Worm (Caenorhabditis elegans) whole organism, L3 larva: ENCODE measurements around the gene C07G3.15.
A peak's percentile ranks its signal among the peaks of the same experiment; 100 is the strongest.

Experiments used
- ama-1 ChIP-seq: fragments of 150-350 bp; optimal IDR thresholded peaks from 2 replicates; lab custom pipeline; 2018
- ceh-16 ChIP-seq: sonication (generic microtip); optimal IDR thresholded peaks from 2 replicates; lab custom pipeline; 2017; ENCODE audit warnings: missing biosample characterization, missing genetic modification characterization
- ceh-28 ChIP-seq: fragments of 150-350 bp; optimal IDR thresholded peaks from 2 replicates; lab custom pipeline; 2014; ENCODE audit warnings: missing biosample characterization, missing genetic modification reagents, missing genetic modification characterization
- ceh-9 ChIP-seq: sonication (generic microtip); optimal IDR thresholded peaks from 2 replicates; lab custom pipeline; 2018; ENCODE audit warnings: missing biosample characterization, missing genetic modification characterization
- daf-12 ChIP-seq: fragments of 150-350 bp; optimal IDR thresholded peaks from 2 replicates; lab custom pipeline; 2014; ENCODE audit warnings: missing biosample characterization, missing genetic modification reagents, missing genetic modification characterization
- egl-27 ChIP-seq: sonication (generic microtip); optimal IDR thresholded peaks from 4 replicates; lab custom pipeline; 2017; ENCODE audit warnings: missing biosample characterization, missing genetic modification reagents, missing genetic modification characterization
- elt-1 ChIP-seq: fragments of 150-350 bp; optimal IDR thresholded peaks from 2 replicates; lab custom pipeline; 2014; ENCODE audit warnings: missing biosample characterization, missing genetic modification characterization
- elt-2 ChIP-seq: sonication (generic microtip); optimal IDR thresholded peaks from 2 replicates; lab custom pipeline; 2016; ENCODE audit warnings: missing genetic modification reagents, mild to moderate bottlenecking, missing genetic modification characterization, missing compliant biosample characterization
- fkh-10 ChIP-seq: sonication (generic microtip); optimal IDR thresholded peaks from 2 replicates; lab custom pipeline; 2017; ENCODE audit warnings: missing biosample characterization, missing genetic modification reagents, missing genetic modification characterization
- fkh-2 ChIP-seq: fragments of 150-350 bp; optimal IDR thresholded peaks from 2 replicates; lab custom pipeline; 2014; ENCODE audit warnings: missing biosample characterization, missing genetic modification reagents, missing genetic modification characterization
- fos-1 ChIP-seq: fragments of 150-350 bp; optimal IDR thresholded peaks from 2 replicates; lab custom pipeline; 2014; ENCODE audit warnings: missing biosample characterization, missing genetic modification characterization
- hmg-11 ChIP-seq: sonication (generic microtip); optimal IDR thresholded peaks from 2 replicates; lab custom pipeline; 2016; ENCODE audit warnings: missing genetic modification characterization, missing compliant biosample characterization
- jun-1 ChIP-seq: fragments of 150-350 bp; optimal IDR thresholded peaks from 2 replicates; lab custom pipeline; 2014; ENCODE audit warnings: missing biosample characterization, missing genetic modification reagents, missing genetic modification characterization
- lin-15B ChIP-seq: fragments of 150-350 bp; optimal IDR thresholded peaks from 2 replicates; lab custom pipeline; 2014; ENCODE audit warnings: missing biosample characterization, missing genetic modification characterization
- lsy-12 ChIP-seq: sonication (generic microtip); optimal IDR thresholded peaks from 2 replicates; lab custom pipeline; 2016; ENCODE audit warnings: mild to moderate bottlenecking, missing genetic modification characterization, missing compliant biosample characterization
- nfya-1 ChIP-seq: sonication (generic microtip); optimal IDR thresholded peaks from 2 replicates; lab custom pipeline; 2017; ENCODE audit warnings: missing genetic modification characterization, mild to moderate bottlenecking, missing compliant biosample characterization, antibody characterized with exemption, moderate library complexity; ENCODE audit not compliant: insufficient read depth
- nhr-12 ChIP-seq: fragments of 150-350 bp; optimal IDR thresholded peaks from 2 replicates; lab custom pipeline; 2014; ENCODE audit warnings: missing biosample characterization, missing genetic modification characterization
- nhr-237 ChIP-seq: fragments of 150-350 bp; optimal IDR thresholded peaks from 2 replicates; lab custom pipeline; 2014; ENCODE audit warnings: missing biosample characterization, missing genetic modification characterization
- nhr-25 ChIP-seq: sonication (generic microtip); optimal IDR thresholded peaks from 2 replicates; lab custom pipeline; 2017; ENCODE audit warnings: missing biosample characterization, missing genetic modification characterization
- nhr-28 ChIP-seq: fragments of 150-350 bp; optimal IDR thresholded peaks from 2 replicates; lab custom pipeline; 2014; ENCODE audit warnings: missing biosample characterization, missing genetic modification characterization
- nhr-43 ChIP-seq: sonication (generic microtip); optimal IDR thresholded peaks from 2 replicates; lab custom pipeline; 2016; ENCODE audit warnings: mild to moderate bottlenecking, missing genetic modification characterization, missing compliant biosample characterization; ENCODE audit not compliant: poor library complexity, severe bottlenecking
- nhr-67 ChIP-seq: fragments of 150-350 bp; optimal IDR thresholded peaks from 2 replicates; lab custom pipeline; 2014; ENCODE audit warnings: missing biosample characterization, missing genetic modification characterization
- nhr-76 ChIP-seq: fragments of 150-350 bp; sonication (generic microtip); optimal IDR thresholded peaks from 5 replicates; lab custom pipeline; 2014; ENCODE audit warnings: missing biosample characterization, missing genetic modification characterization
- nhr-77 ChIP-seq: fragments of 150-350 bp; optimal IDR thresholded peaks from 2 replicates; lab custom pipeline; 2014; ENCODE audit warnings: missing biosample characterization, missing genetic modification characterization
- pha-4 ChIP-seq: fragments of 150-350 bp; optimal IDR thresholded peaks from 2 replicates; lab custom pipeline; 2014; ENCODE audit warnings: missing biosample characterization, missing genetic modification reagents, missing genetic modification characterization
- pqm-1 ChIP-seq: fragments of 150-350 bp; optimal IDR thresholded peaks from 2 replicates; lab custom pipeline; 2017; ENCODE audit warnings: missing biosample characterization, missing genetic modification characterization, inconsistent platforms
- sea-2 ChIP-seq: fragments of 150-350 bp; sonication (generic microtip); optimal IDR thresholded peaks from 4 replicates; lab custom pipeline; 2014; ENCODE audit warnings: missing biosample characterization, missing genetic modification reagents, missing genetic modification characterization
- skn-1 ChIP-seq: fragments of 150-350 bp; optimal IDR thresholded peaks from 2 replicates; lab custom pipeline; 2014; ENCODE audit warnings: missing biosample characterization, missing genetic modification characterization
- snpc-4 ChIP-seq: fragments of 150-350 bp; optimal IDR thresholded peaks from 2 replicates; lab custom pipeline; 2014; ENCODE audit warnings: missing biosample characterization, missing genetic modification characterization
- tbx-2 ChIP-seq: sonication (generic microtip); optimal IDR thresholded peaks from 2 replicates; lab custom pipeline; 2016; ENCODE audit warnings: mild to moderate bottlenecking, missing genetic modification characterization, missing compliant biosample characterization
- unc-39 ChIP-seq: sonication (generic microtip); optimal IDR thresholded peaks from 4 replicates; lab custom pipeline; 2017; ENCODE audit warnings: missing biosample characterization, missing genetic modification characterization
- zag-1 ChIP-seq: fragments of 150-350 bp; optimal IDR thresholded peaks from 2 replicates; lab custom pipeline; 2014; ENCODE audit warnings: missing biosample characterization, missing genetic modification characterization
- ztf-11 ChIP-seq: fragments of 150-350 bp; optimal IDR thresholded peaks from 2 replicates; lab custom pipeline; 2014; ENCODE audit warnings: missing biosample characterization, missing genetic modification characterization

C07G3.15 gene

DNA sequence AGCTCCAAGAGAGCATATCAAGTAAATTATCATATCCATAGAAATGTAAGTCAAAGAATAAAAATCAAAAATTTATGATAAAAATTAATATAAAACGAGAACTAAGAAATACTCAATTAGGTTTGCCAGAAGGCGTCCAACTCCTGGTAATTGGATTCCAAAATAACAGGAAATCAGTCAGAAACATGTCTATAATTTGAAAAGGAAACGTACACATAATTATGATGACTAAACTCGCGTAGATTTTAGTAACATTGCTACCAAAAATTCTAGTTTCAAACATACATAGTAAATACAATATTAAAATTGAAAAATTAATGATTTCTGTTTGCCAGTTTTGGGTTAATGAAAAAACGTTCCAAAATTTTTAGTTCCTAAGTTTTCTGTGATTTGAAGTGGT, 12.1 kb downstream of the C07G3.15 start, which contains the start of gene srbc-33:
srbc-33 (minus strand) TSS at position 101 of the 400 bp plus-strand sequence.
- TF ChIP-seq unc-39 (tag; lab: Kevin White, UChicago), result no peak
- TF ChIP-seq, all 47 proteins: peak for 0

- TF ChIP-seq lin-15B, result no peak
- TF ChIP-seq jun-1 (tag; lab: Kevin White, UChicago), result peak; percentile 23
- no peak for TF ChIP-seq nhr-76 (tag; lab: Kevin White, UChicago)
- peak; percentile 67 for TF ChIP-seq elt-2 (tag; lab: Kevin White, UChicago)
- peak; percentile 2 for TF ChIP-seq pqm-1 (tag; lab: Kevin White, UChicago)
- no peak for TF ChIP-seq ama-1
- no peak for TF ChIP-seq tbx-2
These were observed 14.2 kb downstream of the C07G3.15 start, which contains the start of gene lys-7 for ce11 chrV:3482550-3483002. Gene lys-7, minus strand, starts transcription at chrV:3482600.

DNA sequence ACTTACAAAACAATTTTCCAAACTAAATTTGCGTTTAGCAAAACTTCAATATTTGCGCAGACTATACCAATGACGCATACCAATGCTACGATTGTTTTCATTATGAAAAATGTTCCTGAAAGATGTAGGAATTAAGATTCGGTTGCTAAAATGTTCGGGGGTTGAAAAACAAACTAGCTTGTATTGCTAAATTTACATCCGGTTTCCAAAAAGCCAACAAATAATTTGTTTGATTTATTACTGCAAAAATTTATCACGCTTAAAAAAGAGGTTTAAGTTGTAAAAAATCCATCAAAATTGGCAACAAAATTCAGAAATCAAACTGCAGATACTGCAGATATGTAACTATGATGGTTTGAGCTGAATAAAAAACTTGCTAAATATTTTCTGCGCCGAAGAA, 16.4 kb downstream of the C07G3.15 start, which contains the start of gene srbc-30:
srbc-30 (minus strand) TSS at position 101 of the 400 bp plus-strand sequence.
- TF ChIP-seq nhr-76 (tag; lab: Kevin White, UChicago) (no peak), ceh-9 (tag; lab: Kevin White, UChicago) (no peak), snpc-4 (tag; lab: Kevin White, UChicago) (no peak), tbx-2 (no peak), fkh-10 (GFP tag; lab: Kevin White, UChicago) (no peak), lsy-12 (tag; lab: Kevin White, UChicago) (no peak), nhr-25 (no peak), nhr-67 (tag; lab: Kevin White, UChicago) (no peak), nhr-237 (tag; lab: Kevin White, UChicago) (no peak), sea-2 (GFP tag; lab: Kevin White, UChicago) (no peak), nhr-43 (tag; lab: Kevin White, UChicago) (no peak), nfya-1 (tag; lab: Kevin White, UChicago) (no peak), nhr-28 (tag; lab: Kevin White, UChicago) (no peak), daf-12 (no peak), skn-1 (tag; lab: Kevin White, UChicago) (no peak), jun-1 (tag; lab: Kevin White, UChicago) (no peak), fkh-2 (tag; lab: Kevin White, UChicago) (no peak), ceh-28 (tag; lab: Kevin White, UChicago) (no peak), ztf-11 (tag; lab: Kevin White, UChicago) (no peak), zag-1 (tag; lab: Kevin White, UChicago) (no peak)

DNA sequence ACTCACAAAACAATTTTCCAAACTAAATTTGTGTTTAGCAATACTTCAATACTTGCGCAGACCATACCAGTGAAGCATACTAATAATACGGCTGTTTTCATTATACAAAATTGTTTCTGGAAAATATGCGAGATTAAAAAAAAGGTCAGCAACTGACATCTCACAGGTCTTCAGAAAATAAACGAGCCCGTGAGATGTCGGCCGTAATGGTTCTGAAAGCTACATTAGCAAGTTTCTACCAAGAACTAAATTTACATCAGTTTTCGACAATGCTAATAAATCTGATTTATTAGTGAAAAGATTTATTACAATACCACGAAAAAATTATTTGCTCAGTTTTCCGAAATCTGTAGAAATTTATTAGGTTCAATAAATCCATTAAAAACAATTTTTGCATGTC, 19.3 kb downstream of the C07G3.15 start, which contains the start of gene srbc-31:
srbc-31 (minus strand) TSS at position 101 of the 400 bp plus-strand sequence.
- TF ChIP-seq ama-1 (no peak), nhr-43 (tag; lab: Kevin White, UChicago) (no peak), nhr-77 (tag; lab: Kevin White, UChicago) (no peak), egl-27 (tag; lab: Kevin White, UChicago) (no peak), zag-1 (tag; lab: Kevin White, UChicago) (no peak), nhr-12 (no peak), fos-1 (tag; lab: Kevin White, UChicago) (no peak), nfya-1 (tag; lab: Kevin White, UChicago) (no peak), pha-4 (tag; lab: Kevin White, UChicago) (no peak), nhr-25 (no peak)
- TF ChIP-seq, all 47 proteins: peak for 0

ce11 chrV:3476228-3476627, 20.6 kb downstream of the C07G3.15 start:
- no peak for TF ChIP-seq elt-1
- no peak for TF ChIP-seq lin-15B
- TF ChIP-seq nfya-1 (tag; lab: Kevin White, UChicago), result no peak
- no peak for TF ChIP-seq ceh-9 (tag; lab: Kevin White, UChicago)
- TF ChIP-seq hmg-11 (tag; lab: Kevin White, UChicago), result no peak
- no peak for TF ChIP-seq nhr-25
- no peak for TF ChIP-seq jun-1 (tag; lab: Kevin White, UChicago)
- TF ChIP-seq ceh-16, result no peak
- TF ChIP-seq nhr-77 (tag; lab: Kevin White, UChicago), result no peak
